In the genomic region with DNA sequence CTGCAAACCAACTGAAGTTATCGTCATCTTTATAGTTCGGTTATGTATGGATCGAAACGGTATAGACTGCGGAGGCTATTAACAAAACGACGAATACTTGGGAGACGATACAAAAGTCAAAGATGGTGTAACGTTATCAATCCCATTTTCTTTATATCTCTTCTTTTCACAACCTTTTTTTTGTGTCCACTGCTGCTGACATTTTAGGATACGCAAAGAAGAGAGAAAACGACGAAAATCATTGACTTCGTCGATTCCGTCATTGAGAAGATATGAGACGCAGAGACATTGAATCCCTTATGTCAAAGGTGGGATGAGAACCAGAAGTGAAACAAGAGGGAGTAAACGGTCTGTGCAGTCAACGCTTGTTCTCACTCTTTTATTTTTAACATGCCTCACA, we compare ENCODE assay signal across 1 worm cellular context.
TF ChIP-seq lines count a peak whose summit lies in the region.

Gene cima-1, plus strand, starts transcription at position 340 of the 400 bp plus-strand sequence.

TF ChIP-seq in whole organism, L1 larva, 84 proteins besides CTCF, POLR2A, EP300 and RAD21 (continued from another document):
- TF ChIP-seq elt-2 (tag; optimal IDR thresholded peaks at IDR 0.05; lab: Kevin White, UChicago): no peak
- TF ChIP-seq nhr-47 (tag; optimal IDR thresholded peaks at IDR 0.05; lab: Kevin White, UChicago): no peak
- TF ChIP-seq aha-1 (tag; optimal IDR thresholded peaks at IDR 0.05; lab: Kevin White, UChicago): no peak
- no peak for TF ChIP-seq ztf-11 (tag; optimal IDR thresholded peaks at IDR 0.05; lab: Kevin White, UChicago)
- TF ChIP-seq nhr-85 (tag; lab: Kevin White, UChicago): peak; percentile 68
- TF ChIP-seq nhr-19 (GFP tag; conservative IDR thresholded peaks at IDR 0.05; lab: Robert Waterston, UW): no peak
